Worm (Caenorhabditis elegans) whole organism, L1 larva: ENCODE data around the gene unc-129.

ENCODE experiments used
- ama-1 ChIP-seq: fragments of 150-350 bp; optimal IDR thresholded peaks from 2 replicates; lab custom pipeline; 2014
- elt-2 ChIP-seq: sonication (generic microtip); optimal IDR thresholded peaks from 2 replicates; lab custom pipeline; 2016; ENCODE audit warnings: missing genetic modification characterization, mild to moderate bottlenecking, inconsistent platforms, missing compliant biosample characterization, missing genetic modification reagents
- hpl-2 ChIP-seq: fragments of 150-350 bp; optimal IDR thresholded peaks from 2 replicates; lab custom pipeline; 2014; ENCODE audit warnings: missing biosample characterization, missing genetic modification reagents, missing genetic modification characterization
- irx-1 ChIP-seq: sonication (generic microtip); optimal IDR thresholded peaks from 2 replicates; lab custom pipeline; 2016; ENCODE audit warnings: missing genetic modification characterization, missing compliant biosample characterization
- lin-15B ChIP-seq: fragments of 150-350 bp; sonication (generic microtip); optimal IDR thresholded peaks from 3 replicates; lab custom pipeline; 2014; ENCODE audit warnings: missing biosample characterization, missing genetic modification characterization
- nhr-11 ChIP-seq: fragments of 150-350 bp; optimal IDR thresholded peaks from 2 replicates; lab custom pipeline; 2014; ENCODE audit warnings: missing biosample characterization, missing genetic modification characterization
- nhr-12 ChIP-seq: sonication (generic microtip); optimal IDR thresholded peaks from 2 replicates; lab custom pipeline; 2017; ENCODE audit warnings: missing biosample characterization, missing genetic modification characterization
- nhr-20 ChIP-seq: sonication (generic microtip); optimal IDR thresholded peaks from 2 replicates; lab custom pipeline; 2016; ENCODE audit warnings: mild to moderate bottlenecking, missing genetic modification characterization, missing compliant biosample characterization
- nhr-237 ChIP-seq: fragments of 150-350 bp; optimal IDR thresholded peaks from 2 replicates; lab custom pipeline; 2014; ENCODE audit warnings: missing biosample characterization, missing genetic modification characterization
- unc-30 ChIP-seq: sonication (generic microtip); optimal IDR thresholded peaks from 2 replicates; lab custom pipeline; 2017; ENCODE audit warnings: missing biosample characterization, missing genetic modification characterization

ce11 chrIV:8956189-8956588, 49.0 kb downstream of the unc-129 start, which contains the start of gene tpra-1:
- no peak for TF ChIP-seq nhr-12
- TF ChIP-seq elt-2 (tag; lab: Kevin White, UChicago) = no peak
- TF ChIP-seq lin-15B (tag; lab: Kevin White, UChicago) = no peak
- TF ChIP-seq hpl-2 (GFP tag; lab: Kevin White, UChicago) = no peak
- TF ChIP-seq nhr-237 (tag; lab: Kevin White, UChicago) = no peak
- no peak for TF ChIP-seq irx-1
- no peak for TF ChIP-seq nhr-20 (tag; lab: Kevin White, UChicago)
- TF ChIP-seq nhr-11 = no peak
- no peak for TF ChIP-seq unc-30 (tag; lab: Kevin White, UChicago)
- TF ChIP-seq ama-1 (lab: Kevin White, UChicago) = no peak
